Worm (Caenorhabditis elegans) whole organism, young adult: Measurements from ENCODE around the gene srxa-12.

Experiments
- B0336.3 ChIP-seq: fragments of 200-800 bp; sonication (Bioruptor generic); IDR thresholded peaks from 2 replicates; pipeline ENCODE4 v1.3.6; 2022; ENCODE audit warnings: missing genetic modification characterization, missing compliant biosample characterization
- F10E7.11 ChIP-seq: sonication (generic microtip); optimal IDR thresholded peaks from 2 replicates; lab custom pipeline; 2017; ENCODE audit warnings: mild to moderate bottlenecking, missing genetic modification characterization, moderate library complexity, missing compliant biosample characterization
- F55B11.4 ChIP-seq: sonication (generic microtip); optimal IDR thresholded peaks from 2 replicates; lab custom pipeline; 2016; ENCODE audit warnings: missing compliant biosample characterization, missing genetic modification characterization, borderline replicate concordance; ENCODE audit not compliant: insufficient read depth
- F57A8.1 ChIP-seq: fragments of 200-800 bp; sonication (Bioruptor generic); optimal IDR thresholded peaks from 2 replicates; lab custom pipeline; 2018; ENCODE audit warnings: mild to moderate bottlenecking, missing genetic modification characterization, moderate library complexity, missing compliant biosample characterization
- T26A5.8 ChIP-seq: sonication (generic microtip); optimal IDR thresholded peaks from 2 replicates; lab custom pipeline; 2016; ENCODE audit warnings: missing genetic modification characterization, missing compliant biosample characterization
- Y79H2A.3 ChIP-seq: fragments of 200-800 bp; sonication (Bioruptor generic); conservative IDR thresholded peaks from 2 replicates; pipeline ENCODE4 v1.3.6; 2022; ENCODE audit warnings: missing genetic modification reagents, missing genetic modification characterization, missing compliant biosample characterization
- Y95B8A.8 ChIP-seq: fragments of 200-800 bp; sonication (Bioruptor generic); IDR thresholded peaks from 2 replicates; pipeline ENCODE4 v1.3.6; 2022; ENCODE audit warnings: missing genetic modification reagents, missing genetic modification characterization, missing compliant biosample characterization
- attf-6 ChIP-seq: fragments of 200-800 bp; sonication (Bioruptor generic); IDR thresholded peaks from 2 replicates; pipeline ENCODE4 v1.3.6; 2022; ENCODE audit warnings: missing genetic modification reagents, missing genetic modification characterization, missing compliant biosample characterization
- bed-1 ChIP-seq: fragments of 200-800 bp; sonication (Bioruptor generic); IDR thresholded peaks from 2 replicates; pipeline ENCODE4 v1.3.6; 2022; ENCODE audit warnings: missing genetic modification reagents, missing genetic modification characterization, missing compliant biosample characterization
- cebp-1 ChIP-seq, 2 experiments: fragments of 200-800 bp in 1 of 2; sonication (Bioruptor generic) in 1 of 2; sonication (generic microtip) in 1 of 2; IDR thresholded peaks in 1 of 2; optimal IDR thresholded peaks in 1 of 2; 2 replicates each; pipeline versions ENCODE4 v1.3.6 to Lab custom; 2017 to 2022; ENCODE audit warnings: missing compliant biosample characterization in 2 of 2, missing genetic modification characterization in 2 of 2, mild to moderate bottlenecking in 1 of 2, missing genetic modification reagents in 1 of 2, moderate library complexity in 1 of 2
- ceh-79 ChIP-seq: sonication (generic microtip); optimal IDR thresholded peaks from 2 replicates; lab custom pipeline; 2017; ENCODE audit warnings: mild to moderate bottlenecking, missing genetic modification characterization, missing compliant biosample characterization
- die-1 ChIP-seq: sonication (generic microtip); optimal IDR thresholded peaks from 2 replicates; lab custom pipeline; 2016; ENCODE audit warnings: missing genotype, mild to moderate bottlenecking, missing genetic modification characterization, missing compliant biosample characterization
- ekl-4 ChIP-seq: fragments of 200-800 bp; sonication (Bioruptor generic); IDR thresholded peaks from 2 replicates; pipeline ENCODE4 v1.3.6; 2022; ENCODE audit warnings: missing genetic modification reagents, missing genetic modification characterization, missing compliant biosample characterization
- hlh-12 ChIP-seq: sonication (generic microtip); optimal IDR thresholded peaks from 2 replicates; lab custom pipeline; 2016; ENCODE audit warnings: missing genetic modification characterization, missing compliant biosample characterization
- hrde-1 ChIP-seq: sonication (generic microtip); optimal IDR thresholded peaks from 2 replicates; lab custom pipeline; 2016; ENCODE audit warnings: missing genetic modification characterization, mild to moderate bottlenecking, missing compliant biosample characterization, moderate library complexity, missing genotype, missing genetic modification reagents, borderline replicate concordance
- lag-1 ChIP-seq: fragments of 200-800 bp; sonication (Bioruptor generic); IDR thresholded peaks from 2 replicates; pipeline ENCODE4 v1.3.6; 2022; ENCODE audit warnings: missing genetic modification reagents, missing genetic modification characterization, missing compliant biosample characterization
- let-526 ChIP-seq: fragments of 200-800 bp; sonication (Bioruptor generic); IDR thresholded peaks from 2 replicates; pipeline ENCODE4 v1.3.6; 2022; ENCODE audit warnings: missing genetic modification reagents, missing genetic modification characterization, missing compliant biosample characterization
- lin-40 ChIP-seq: sonication (generic microtip); optimal IDR thresholded peaks from 2 replicates; lab custom pipeline; 2016; ENCODE audit warnings: missing genetic modification characterization, mild to moderate bottlenecking, missing compliant biosample characterization, missing genotype, missing genetic modification reagents
- lir-1 ChIP-seq: fragments of 200-800 bp; sonication (Bioruptor generic); conservative IDR thresholded peaks from 2 replicates; pipeline ENCODE4 v1.3.6; 2022; ENCODE audit warnings: missing genetic modification reagents, missing genetic modification characterization, missing compliant biosample characterization
- madf-3 ChIP-seq: fragments of 200-800 bp; sonication (Bioruptor generic); IDR thresholded peaks from 2 replicates; pipeline ENCODE4 v1.3.6; 2022; ENCODE audit warnings: missing genetic modification reagents, missing genetic modification characterization, missing compliant biosample characterization
- madf-6 ChIP-seq: fragments of 200-800 bp; sonication (Bioruptor generic); IDR thresholded peaks from 2 replicates; pipeline ENCODE4 v1.3.6; 2022; ENCODE audit warnings: missing genetic modification reagents, missing genetic modification characterization, missing compliant biosample characterization
- nfya-2 ChIP-seq: fragments of 200-800 bp; sonication (Bioruptor generic); IDR thresholded peaks from 2 replicates; pipeline ENCODE4 v1.3.6; 2022; ENCODE audit warnings: missing genetic modification reagents, missing genetic modification characterization, missing compliant biosample characterization
- rec-8 ChIP-seq, 2 experiments: sonication (generic microtip); optimal IDR thresholded peaks; 2 replicates each; lab custom pipeline; 2016; ENCODE audit warnings: mild to moderate bottlenecking in 2 of 2, missing genetic modification characterization in 2 of 2, missing genetic modification reagents in 2 of 2, missing genotype in 2 of 2, missing biosample characterization in 1 of 2, missing compliant biosample characterization in 1 of 2, moderate library complexity in 1 of 2
- sea-2 ChIP-seq: fragments of 200-800 bp; sonication (Bioruptor generic); IDR thresholded peaks from 2 replicates; pipeline ENCODE4 v1.3.6; 2022; ENCODE audit warnings: missing genetic modification characterization, missing compliant biosample characterization
- snpc-1.1 ChIP-seq: sonication (generic microtip); optimal IDR thresholded peaks from 2 replicates; lab custom pipeline; 2017; ENCODE audit warnings: missing genetic modification characterization, mild to moderate bottlenecking, missing compliant biosample characterization, antibody characterized with exemption, moderate library complexity, missing genotype, missing genetic modification reagents; ENCODE audit not compliant: insufficient read depth
- snpc-1.3 ChIP-seq: sonication (generic microtip); optimal IDR thresholded peaks from 2 replicates; lab custom pipeline; 2017; ENCODE audit warnings: missing genetic modification characterization, mild to moderate bottlenecking, missing compliant biosample characterization, antibody characterized with exemption, moderate library complexity, missing genotype, missing genetic modification reagents; ENCODE audit not compliant: insufficient read depth
- snpc-3.4 ChIP-seq: sonication (generic microtip); optimal IDR thresholded peaks from 2 replicates; lab custom pipeline; 2017; ENCODE audit warnings: missing genetic modification characterization, mild to moderate bottlenecking, missing compliant biosample characterization, antibody characterized with exemption, moderate library complexity, missing genotype, missing genetic modification reagents
- snpc-4 ChIP-seq, 5 experiments: fragments of 150-350 bp in 1 of 5; sonication (generic microtip) in 4 of 5; optimal IDR thresholded peaks; 2 replicates each; lab custom pipeline; 2014 to 2018; ENCODE audit warnings: missing genetic modification characterization in 5 of 5, missing biosample characterization in 3 of 5, antibody characterized with exemption in 2 of 5, mild to moderate bottlenecking in 2 of 5, missing compliant biosample characterization in 2 of 5, missing genotype in 2 of 5, moderate library complexity in 2 of 5, missing genetic modification reagents in 1 of 5
- tbx-9 ChIP-seq: sonication (generic microtip); optimal IDR thresholded peaks from 2 replicates; lab custom pipeline; 2016; ENCODE audit warnings: borderline replicate concordance, missing genetic modification characterization, inconsistent platforms, missing compliant biosample characterization
- tlf-1 ChIP-seq: fragments of 200-800 bp; sonication (Bioruptor generic); optimal IDR thresholded peaks from 2 replicates; lab custom pipeline; 2018; ENCODE audit warnings: mild to moderate bottlenecking, missing genetic modification characterization, missing compliant biosample characterization
- xnd-1 ChIP-seq: sonication (generic microtip); optimal IDR thresholded peaks from 2 replicates; lab custom pipeline; 2016; ENCODE audit warnings: missing genotype, missing genetic modification reagents, missing genetic modification characterization, missing compliant biosample characterization
- ztf-18 ChIP-seq: sonication (generic microtip); optimal IDR thresholded peaks from 2 replicates; lab custom pipeline; 2016; ENCODE audit warnings: missing genotype, mild to moderate bottlenecking, missing genetic modification characterization, missing compliant biosample characterization

Gene srxa-12

ce11 chrV:13929503-13929902 is 3.0 kb downstream of the srxa-12 start, which contains the start of gene srxa-13:
Gene srxa-13 (plus strand): TSS chrV:13929803.
- TF ChIP-seq B0336.3 (GFP tag; lab: Robert Waterston, UW) (no peak), madf-3 (no peak), tbx-9 (tag; lab: Kevin White, UChicago) (no peak), attf-6 (GFP tag; lab: Robert Waterston, UW) (no peak), snpc-1.3 (tag; lab: Kevin White, UChicago) (no peak), ceh-79 (tag; lab: Kevin White, UChicago) (no peak), sea-2 (GFP tag; lab: Robert Waterston, UW) (no peak), bed-1 (GFP tag; lab: Robert Waterston, UW) (no peak), ekl-4 (GFP tag; lab: Robert Waterston, UW) (no peak), cebp-1 (GFP tag; IDR thresholded peaks at IDR 0.05; lab: Robert Waterston, UW) (no peak), cebp-1 (tag; optimal IDR thresholded peaks at IDR 0.05; lab: Kevin White, UChicago) (no peak), let-526 (GFP tag; lab: Robert Waterston, UW) (no peak), tlf-1 (no peak), snpc-1.1 (tag; lab: Kevin White, UChicago) (no peak), T26A5.8 (no peak)

ce11 chrV:13931225-13931624 is 4.7 kb downstream of the srxa-12 start, which contains the start of gene C06B3.16:
Gene C06B3.16 (plus strand): TSS chrV:13931525.
- TF ChIP-seq attf-6 (GFP tag; lab: Robert Waterston, UW) (no peak), ceh-79 (tag; lab: Kevin White, UChicago) (no peak), die-1 (tag; lab: Kevin White, UChicago) (no peak), tlf-1 (no peak), hrde-1 (tag; lab: Kevin White, UChicago) (no peak), nfya-2 (no peak)
- TF ChIP-seq, all 124 proteins: peak for 0

- TF ChIP-seq F10E7.11 (no peak), F57A8.1 (GFP tag; lab: Kevin White, UChicago) (no peak), xnd-1 (no peak), snpc-4 (GFP tag; optimal IDR thresholded peaks at IDR 0.05; lab: Kevin White, UChicago) (no peak), snpc-4 (tag; optimal IDR thresholded peaks at IDR 0.05; lab: Kevin White, UChicago) (no peak)
Observed at ce11 chrV:13931952-13932351, 5.5 kb downstream of the srxa-12 start.

ce11 chrV:13934545-13934944 is 8.0 kb downstream of the srxa-12 start, which contains the start of gene R10D12.1:
Gene R10D12.1 (minus strand): TSS chrV:13934645.
- no peak for TF ChIP-seq lir-1 (GFP tag; lab: Robert Waterston, UW)
- TF ChIP-seq ztf-18 (tag; lab: Kevin White, UChicago), result no peak
- TF ChIP-seq lag-1, result no peak
- no peak for TF ChIP-seq bed-1 (GFP tag; lab: Robert Waterston, UW)
- no peak for TF ChIP-seq madf-6 (GFP tag; lab: Robert Waterston, UW)
- no peak for TF ChIP-seq let-526 (GFP tag; lab: Robert Waterston, UW)
- TF ChIP-seq Y95B8A.8, result no peak
- no peak for TF ChIP-seq hlh-12

- no peak for TF ChIP-seq ekl-4 (GFP tag; lab: Robert Waterston, UW)
- no peak for TF ChIP-seq cebp-1 (GFP tag; IDR thresholded peaks at IDR 0.05; lab: Robert Waterston, UW)
- no peak for TF ChIP-seq cebp-1 (tag; optimal IDR thresholded peaks at IDR 0.05; lab: Kevin White, UChicago)
- no peak for TF ChIP-seq lin-40 (tag; lab: Kevin White, UChicago)
- TF ChIP-seq snpc-3.4, result no peak
- TF ChIP-seq rec-8 (tag; optimal IDR thresholded peaks at IDR 0.05; lab: Kevin White, UChicago), result no peak
- TF ChIP-seq F55B11.4, result no peak
- TF ChIP-seq Y79H2A.3 (GFP tag; lab: Robert Waterston, UW), result no peak
- TF ChIP-seq, all 124 proteins: peak for 0
Observed at ce11 chrV:13935423-13935822, 8.9 kb downstream of the srxa-12 start.
